Worm (Caenorhabditis elegans) whole organism, young adult: Measurements from ENCODE around the gene figl-1.

Experiments
- B0035.1 ChIP-seq: sonication (generic microtip); optimal IDR thresholded peaks from 2 replicates; lab custom pipeline; 2016; ENCODE audit warnings: missing genetic modification characterization, mild to moderate bottlenecking, missing compliant biosample characterization, missing genotype, missing genetic modification reagents
- B0261.1 ChIP-seq: sonication (generic microtip); optimal IDR thresholded peaks from 2 replicates; lab custom pipeline; 2016; ENCODE audit warnings: mild to moderate bottlenecking, missing genetic modification characterization, moderate library complexity, missing compliant biosample characterization
- D2030.7 ChIP-seq: fragments of 200-800 bp; sonication (Bioruptor generic); IDR thresholded peaks from 2 replicates; pipeline ENCODE4 v1.3.6; 2022; ENCODE audit warnings: missing genetic modification reagents, missing genetic modification characterization, missing compliant biosample characterization
- F22D6.2 ChIP-seq: sonication (generic microtip); optimal IDR thresholded peaks from 2 replicates; lab custom pipeline; 2016; ENCODE audit warnings: mild to moderate bottlenecking, missing genetic modification characterization, missing compliant biosample characterization
- F33H1.4 ChIP-seq: fragments of 200-800 bp; sonication (Bioruptor generic); IDR thresholded peaks from 2 replicates; pipeline ENCODE4 v1.3.6; 2022; ENCODE audit warnings: missing genetic modification reagents, missing genetic modification characterization, missing compliant biosample characterization
- F49E8.2 ChIP-seq: sonication (generic microtip); optimal IDR thresholded peaks from 3 replicates; lab custom pipeline; 2017; ENCODE audit warnings: missing genetic modification characterization, mild to moderate bottlenecking, missing compliant biosample characterization, antibody characterized with exemption, moderate library complexity; ENCODE audit not compliant: insufficient read depth
- F52B5.7 ChIP-seq: sonication (generic microtip); optimal IDR thresholded peaks from 2 replicates; lab custom pipeline; 2016; ENCODE audit warnings: mild to moderate bottlenecking, missing genetic modification characterization, missing compliant biosample characterization
- T07F8.4 ChIP-seq: sonication (generic microtip); optimal IDR thresholded peaks from 2 replicates; lab custom pipeline; 2016; ENCODE audit warnings: mild to moderate bottlenecking, missing genetic modification characterization, moderate library complexity, missing compliant biosample characterization
- Y56A3A.18 ChIP-seq: fragments of 200-800 bp; sonication (Bioruptor generic); IDR thresholded peaks from 2 replicates; pipeline ENCODE4 v1.3.6; 2022; ENCODE audit warnings: missing genetic modification reagents, missing genetic modification characterization, missing compliant biosample characterization
- Y95B8A.8 ChIP-seq: fragments of 200-800 bp; sonication (Bioruptor generic); IDR thresholded peaks from 2 replicates; pipeline ENCODE4 v1.3.6; 2022; ENCODE audit warnings: missing genetic modification reagents, missing genetic modification characterization, missing compliant biosample characterization
- ama-1 ChIP-seq, 3 experiments: fragments of 150-350 bp in 1 of 3; sonication (generic microtip) in 2 of 3; optimal IDR thresholded peaks; 2 replicates each; lab custom pipeline; 2014 to 2018; ENCODE audit warnings: missing biosample characterization in 2 of 3, missing genetic modification characterization in 2 of 3, missing genetic modification reagents in 2 of 3
- athp-1 ChIP-seq: sonication (generic microtip); optimal IDR thresholded peaks from 2 replicates; lab custom pipeline; 2017; ENCODE audit warnings: mild to moderate bottlenecking, missing genetic modification characterization, missing compliant biosample characterization
- attf-3 ChIP-seq: fragments of 200-800 bp; sonication (Bioruptor generic); conservative IDR thresholded peaks from 2 replicates; pipeline ENCODE4 v1.3.6; 2022; ENCODE audit warnings: missing genetic modification reagents, missing genetic modification characterization, missing compliant biosample characterization
- cebp-2 ChIP-seq: fragments of 200-800 bp; sonication (Bioruptor generic); IDR thresholded peaks from 2 replicates; pipeline ENCODE4 v1.3.6; 2022; ENCODE audit warnings: missing genetic modification characterization, missing compliant biosample characterization
- ceh-100 ChIP-seq: fragments of 200-800 bp; sonication (Bioruptor generic); IDR thresholded peaks from 2 replicates; pipeline ENCODE4 v1.3.6; 2022; ENCODE audit warnings: missing genetic modification reagents, missing genetic modification characterization, missing compliant biosample characterization
- ceh-27 ChIP-seq: fragments of 200-800 bp; sonication (Bioruptor generic); optimal IDR thresholded peaks from 2 replicates; lab custom pipeline; 2018; ENCODE audit warnings: mild to moderate bottlenecking, missing genetic modification characterization, moderate library complexity, missing compliant biosample characterization
- ceh-79 ChIP-seq: sonication (generic microtip); optimal IDR thresholded peaks from 2 replicates; lab custom pipeline; 2017; ENCODE audit warnings: mild to moderate bottlenecking, missing genetic modification characterization, missing compliant biosample characterization
- ceh-91 ChIP-seq: fragments of 200-800 bp; sonication (Bioruptor generic); IDR thresholded peaks from 2 replicates; pipeline ENCODE4 v1.3.6; 2022; ENCODE audit warnings: missing genetic modification reagents, missing genetic modification characterization, missing compliant biosample characterization
- dox-1 ChIP-seq: fragments of 200-800 bp; sonication (Bioruptor generic); IDR thresholded peaks from 2 replicates; pipeline ENCODE4 v1.3.6; 2022; ENCODE audit warnings: missing genetic modification reagents, missing genetic modification characterization, missing compliant biosample characterization
- dpl-1 ChIP-seq: fragments of 150-350 bp; optimal IDR thresholded peaks from 2 replicates; lab custom pipeline; 2014; ENCODE audit warnings: missing biosample characterization, missing genetic modification reagents, missing genetic modification characterization
- egl-44 ChIP-seq: fragments of 200-800 bp; sonication (Bioruptor generic); IDR thresholded peaks from 2 replicates; pipeline ENCODE4 v1.3.6; 2022; ENCODE audit warnings: missing genetic modification reagents, missing genetic modification characterization, missing compliant biosample characterization
- egrh-3 ChIP-seq: fragments of 200-800 bp; sonication (Bioruptor generic); IDR thresholded peaks from 2 replicates; pipeline ENCODE4 v1.3.6; 2022; ENCODE audit warnings: missing genetic modification reagents, missing genetic modification characterization, missing compliant biosample characterization
- ets-4 ChIP-seq: fragments of 200-800 bp; sonication (Bioruptor generic); optimal IDR thresholded peaks from 2 replicates; lab custom pipeline; 2018; ENCODE audit warnings: mild to moderate bottlenecking, missing genetic modification characterization, missing compliant biosample characterization
- hlh-26 ChIP-seq: fragments of 200-800 bp; sonication (Bioruptor generic); conservative IDR thresholded peaks from 2 replicates; pipeline ENCODE4 v1.3.6; 2022; ENCODE audit warnings: missing genetic modification reagents, missing genetic modification characterization, missing compliant biosample characterization
- hsf-1 ChIP-seq: fragments of 200-800 bp; sonication (Bioruptor generic); IDR thresholded peaks from 2 replicates; pipeline ENCODE4 v1.3.6; 2022; ENCODE audit warnings: missing genetic modification reagents, missing genetic modification characterization, missing compliant biosample characterization
- lsl-1 ChIP-seq: fragments of 200-800 bp; sonication (Bioruptor generic); optimal IDR thresholded peaks from 2 replicates; lab custom pipeline; 2018; ENCODE audit warnings: mild to moderate bottlenecking, missing genetic modification characterization, moderate library complexity, missing compliant biosample characterization
- madf-6 ChIP-seq: fragments of 200-800 bp; sonication (Bioruptor generic); IDR thresholded peaks from 2 replicates; pipeline ENCODE4 v1.3.6; 2022; ENCODE audit warnings: missing genetic modification reagents, missing genetic modification characterization, missing compliant biosample characterization
- madf-8 ChIP-seq: fragments of 200-800 bp; sonication (Bioruptor generic); conservative IDR thresholded peaks from 2 replicates; pipeline ENCODE4 v1.3.6; 2022; ENCODE audit warnings: missing genetic modification reagents, missing genetic modification characterization, missing compliant biosample characterization
- mel-28 ChIP-seq: sonication (generic microtip); optimal IDR thresholded peaks from 2 replicates; lab custom pipeline; 2016; ENCODE audit warnings: borderline replicate concordance, mild to moderate bottlenecking, missing genetic modification characterization, missing compliant biosample characterization
- nfya-1 ChIP-seq: sonication (generic microtip); optimal IDR thresholded peaks from 2 replicates; lab custom pipeline; 2017; ENCODE audit warnings: antibody characterized with exemption, missing compliant biosample characterization, missing genetic modification characterization, borderline replicate concordance; ENCODE audit not compliant: insufficient read depth
- nhr-27 ChIP-seq: fragments of 200-800 bp; sonication (Bioruptor generic); optimal IDR thresholded peaks from 2 replicates; lab custom pipeline; 2018; ENCODE audit warnings: mild to moderate bottlenecking, missing genetic modification characterization, moderate library complexity, missing compliant biosample characterization
- nhr-80 ChIP-seq: sonication (generic microtip); optimal IDR thresholded peaks from 2 replicates; lab custom pipeline; 2016; ENCODE audit warnings: missing genetic modification characterization, missing compliant biosample characterization
- pha-4 ChIP-seq: fragments of 150-350 bp; sonication (generic microtip); optimal IDR thresholded peaks from 2 replicates; lab custom pipeline; 2014; ENCODE audit warnings: missing biosample characterization, missing genetic modification reagents, missing genetic modification characterization
- rcor-1 ChIP-seq: fragments of 200-800 bp; sonication (Bioruptor generic); IDR thresholded peaks from 2 replicates; pipeline ENCODE4 v1.3.6; 2022; ENCODE audit warnings: missing genetic modification reagents, missing genetic modification characterization, missing compliant biosample characterization
- rec-8 ChIP-seq, 2 experiments: sonication (generic microtip); optimal IDR thresholded peaks; 2 replicates each; lab custom pipeline; 2016; ENCODE audit warnings: mild to moderate bottlenecking in 2 of 2, missing genetic modification characterization in 2 of 2, missing genetic modification reagents in 2 of 2, missing genotype in 2 of 2, missing biosample characterization in 1 of 2, missing compliant biosample characterization in 1 of 2, moderate library complexity in 1 of 2
- sdz-38 ChIP-seq: sonication (generic microtip); optimal IDR thresholded peaks from 2 replicates; lab custom pipeline; 2016; ENCODE audit warnings: missing genotype, missing genetic modification characterization, missing compliant biosample characterization
- snpc-1.1 ChIP-seq: sonication (generic microtip); optimal IDR thresholded peaks from 2 replicates; lab custom pipeline; 2017; ENCODE audit warnings: missing genetic modification characterization, mild to moderate bottlenecking, missing compliant biosample characterization, antibody characterized with exemption, moderate library complexity, missing genotype, missing genetic modification reagents; ENCODE audit not compliant: insufficient read depth
- snpc-3.4 ChIP-seq: sonication (generic microtip); optimal IDR thresholded peaks from 2 replicates; lab custom pipeline; 2017; ENCODE audit warnings: missing genetic modification characterization, mild to moderate bottlenecking, missing compliant biosample characterization, antibody characterized with exemption, moderate library complexity, missing genotype, missing genetic modification reagents
- snpc-4 ChIP-seq, 5 experiments: fragments of 150-350 bp in 1 of 5; sonication (generic microtip) in 4 of 5; optimal IDR thresholded peaks; 2 replicates each; lab custom pipeline; 2014 to 2018; ENCODE audit warnings: missing genetic modification characterization in 5 of 5, missing biosample characterization in 3 of 5, antibody characterized with exemption in 2 of 5, mild to moderate bottlenecking in 2 of 5, missing compliant biosample characterization in 2 of 5, missing genotype in 2 of 5, moderate library complexity in 2 of 5, missing genetic modification reagents in 1 of 5
- tlf-1 ChIP-seq: fragments of 200-800 bp; sonication (Bioruptor generic); optimal IDR thresholded peaks from 2 replicates; lab custom pipeline; 2018; ENCODE audit warnings: mild to moderate bottlenecking, missing genetic modification characterization, missing compliant biosample characterization
- unc-130 ChIP-seq: sonication (generic microtip); optimal IDR thresholded peaks from 2 replicates; lab custom pipeline; 2016; ENCODE audit warnings: missing genetic modification reagents, missing genetic modification characterization, missing compliant biosample characterization
- xnd-1 ChIP-seq: sonication (generic microtip); optimal IDR thresholded peaks from 2 replicates; lab custom pipeline; 2016; ENCODE audit warnings: missing genotype, missing genetic modification reagents, missing genetic modification characterization, missing compliant biosample characterization
- zfh-2 ChIP-seq: fragments of 200-800 bp; sonication (Bioruptor generic); conservative IDR thresholded peaks from 2 replicates; pipeline ENCODE4 v1.3.6; 2022; ENCODE audit warnings: missing genetic modification reagents, missing genetic modification characterization, missing compliant biosample characterization
- ztf-28 ChIP-seq: fragments of 200-800 bp; sonication (Bioruptor generic); IDR thresholded peaks from 2 replicates; pipeline ENCODE4 v1.3.6; 2022; ENCODE audit warnings: missing genetic modification reagents, missing genetic modification characterization, missing compliant biosample characterization

figl-1 gene

DNA sequence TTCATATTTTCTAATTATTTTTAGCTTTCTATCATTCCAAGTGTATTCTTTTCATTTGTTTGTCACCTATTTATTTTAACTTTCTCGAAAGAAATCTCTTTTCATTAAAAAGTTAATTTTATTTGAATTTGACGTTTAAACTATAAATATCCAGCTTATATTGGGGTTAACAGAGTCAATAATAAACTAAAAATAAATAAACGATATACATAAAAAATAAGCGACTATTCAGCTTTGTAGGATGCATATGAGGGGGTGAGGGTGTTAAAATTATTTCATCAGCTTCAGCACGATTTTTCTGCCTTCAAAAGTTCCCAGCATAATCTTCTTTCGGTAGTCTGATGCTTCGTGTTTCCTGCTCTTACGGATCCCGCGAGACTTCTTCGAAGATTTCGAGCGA is 27.9 kb upstream of the figl-1 start (continued):
- TF ChIP-seq D2030.7 (GFP tag; lab: Robert Waterston, UW) (0 out of 2 replicates have a peak, but pooled peaks have one; percentile 28), F49E8.2 (peak; percentile 23), mel-28 (no peak), ceh-91 (no peak), rec-8 (tag; optimal IDR thresholded peaks at IDR 0.05; lab: Kevin White, UChicago) (peak in 1 of 2 experiments; percentile 24), madf-6 (GFP tag; lab: Robert Waterston, UW) (peak; percentile 59), madf-8 (GFP tag; lab: Robert Waterston, UW) (0 out of 2 replicates have a peak, but pooled peaks have one; percentile 14)

DNA sequence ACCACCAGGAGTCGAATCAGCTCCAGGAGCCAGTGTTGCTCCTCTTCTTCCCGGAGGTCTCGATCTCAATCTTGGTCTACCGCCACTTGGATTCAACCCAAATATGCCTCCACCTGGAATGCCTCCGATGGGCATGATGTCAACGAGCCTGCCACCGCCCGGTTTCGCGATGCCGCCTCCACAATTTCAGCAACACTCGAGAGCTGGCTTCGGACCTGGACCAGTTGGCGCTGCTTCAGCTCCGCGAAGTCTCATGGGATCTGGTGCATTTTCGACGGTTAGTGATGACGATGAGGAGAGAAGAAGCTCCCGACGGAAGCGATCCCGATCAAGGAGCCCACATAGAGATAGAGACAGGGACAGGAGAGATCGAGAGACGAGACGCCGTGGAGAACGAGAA is 27.2 kb upstream of the figl-1 start:
- TF ChIP-seq zfh-2, result peak; percentile 85
- no peak for TF ChIP-seq athp-1 (tag; lab: Kevin White, UChicago)
- TF ChIP-seq nfya-1 (tag; lab: Kevin White, UChicago), result no peak
- no peak for TF ChIP-seq nhr-80 (tag; lab: Kevin White, UChicago)
- no peak for TF ChIP-seq F22D6.2 (tag; lab: Kevin White, UChicago)
- TF ChIP-seq F52B5.7 (tag; lab: Kevin White, UChicago), result no peak
- TF ChIP-seq egrh-3, result peak; percentile 51; the same call in 1 of the 2 replicates
- TF ChIP-seq Y95B8A.8 (GFP tag; lab: Robert Waterston, UW), result no peak

DNA sequence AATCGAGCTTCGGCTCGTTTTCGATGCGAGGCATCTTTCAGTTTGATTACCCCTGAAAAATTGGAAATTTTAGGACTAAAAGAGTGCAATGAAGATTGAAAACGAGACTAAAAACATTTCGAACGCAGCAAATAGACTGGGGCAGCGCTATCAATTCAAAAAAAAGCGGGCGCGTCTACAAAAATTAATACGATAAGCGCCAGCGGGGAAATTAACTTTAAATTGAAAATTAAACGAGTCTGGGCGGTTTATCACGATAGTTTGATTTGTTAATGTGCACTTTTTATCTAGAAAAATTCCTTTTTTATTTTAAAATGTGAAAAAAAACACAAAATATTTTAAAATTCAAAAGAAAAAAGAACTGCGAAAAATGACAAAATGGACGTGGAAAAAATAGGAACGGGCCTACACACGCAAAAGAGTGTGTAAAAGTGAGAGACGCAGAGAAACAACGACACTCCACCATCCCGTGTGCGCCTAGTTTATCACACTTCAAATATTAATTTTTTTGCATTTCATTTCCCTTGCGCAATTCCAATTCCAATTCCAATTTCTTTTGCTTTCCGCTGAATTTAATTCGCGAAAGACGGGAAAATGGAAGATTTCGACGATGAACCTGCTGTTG is 25.6 kb upstream of the figl-1 start, which contains the start of the genes gmpr-1 and fipp-1:
TSS of gene gmpr-1 (minus strand) at position 75 of the 625 bp plus-strand sequence.
TSS of gene fipp-1 (plus strand) at position 499 of the 625 bp plus-strand sequence.
- TF ChIP-seq sdz-38 (tag; lab: Kevin White, UChicago), result no peak
- no peak for TF ChIP-seq egl-44 (GFP tag; lab: Robert Waterston, UW)
- peak; percentile 17 for TF ChIP-seq snpc-3.4
- no peak for TF ChIP-seq unc-130 (GFP tag; lab: Kevin White, UChicago)
- TF ChIP-seq hlh-26 (GFP tag; lab: Robert Waterston, UW), result no peak
- TF ChIP-seq snpc-1.1 (tag; lab: Kevin White, UChicago), result no peak
- no peak for TF ChIP-seq B0035.1 (tag; lab: Kevin White, UChicago)
- no peak for TF ChIP-seq snpc-4 (GFP tag; optimal IDR thresholded peaks at IDR 0.05; lab: Kevin White, UChicago)
- TF ChIP-seq snpc-4 (tag; optimal IDR thresholded peaks at IDR 0.05; lab: Kevin White, UChicago), result no peak
- no peak for TF ChIP-seq T07F8.4 (tag; lab: Kevin White, UChicago)
- TF ChIP-seq ceh-27 (GFP tag; lab: Kevin White, UChicago), result no peak
- no peak for TF ChIP-seq ama-1 (optimal IDR thresholded peaks at IDR 0.05; lab: Kevin White, UChicago)
- TF ChIP-seq ama-1 (GFP tag; optimal IDR thresholded peaks at IDR 0.05; lab: Kevin White, UChicago), result no peak
- no peak for TF ChIP-seq hsf-1 (GFP tag; lab: Robert Waterston, UW)
- no peak for TF ChIP-seq Y56A3A.18 (GFP tag; lab: Robert Waterston, UW)
- no peak for TF ChIP-seq ets-4 (GFP tag; lab: Kevin White, UChicago)
- TF ChIP-seq ceh-79 (tag; lab: Kevin White, UChicago), result no peak
- TF ChIP-seq lsl-1 (GFP tag; lab: Kevin White, UChicago), result peak; percentile 63
- peak; percentile 97 for TF ChIP-seq attf-3 (GFP tag; lab: Robert Waterston, UW)
- peak; percentile 46 for TF ChIP-seq F33H1.4 (GFP tag; lab: Robert Waterston, UW)
- TF ChIP-seq xnd-1 (tag; lab: Kevin White, UChicago), result peak; percentile 74
- TF ChIP-seq dpl-1 (GFP tag; lab: Kevin White, UChicago), result peak; percentile 58
- TF ChIP-seq nhr-27 (tag; lab: Kevin White, UChicago), result no peak
- no peak for TF ChIP-seq ztf-28 (GFP tag; lab: Robert Waterston, UW)
- no peak for TF ChIP-seq cebp-2 (GFP tag; lab: Robert Waterston, UW)
- 0 out of 2 replicates have a peak, but pooled peaks have one; percentile 42 for TF ChIP-seq dox-1
- no peak for TF ChIP-seq rcor-1 (GFP tag; lab: Robert Waterston, UW)
- TF ChIP-seq B0261.1 (tag; lab: Kevin White, UChicago), result no peak
- no peak for TF ChIP-seq pha-4
- TF ChIP-seq ceh-100 (GFP tag; lab: Robert Waterston, UW), result no peak
- TF ChIP-seq tlf-1 (GFP tag; lab: Kevin White, UChicago), result peak; percentile 36
